Worm (Caenorhabditis elegans) whole organism, L1 larva: ENCODE results near the gene vha-1.

ENCODE experiments used
- ama-1 ChIP-seq: fragments of 150-350 bp; optimal IDR thresholded peaks from 2 replicates; lab custom pipeline; 2014
- unc-130 ChIP-seq: fragments of 150-350 bp; optimal IDR thresholded peaks from 2 replicates; lab custom pipeline; 2017; ENCODE audit warnings: missing biosample characterization, missing genetic modification characterization, inconsistent platforms

DNA sequence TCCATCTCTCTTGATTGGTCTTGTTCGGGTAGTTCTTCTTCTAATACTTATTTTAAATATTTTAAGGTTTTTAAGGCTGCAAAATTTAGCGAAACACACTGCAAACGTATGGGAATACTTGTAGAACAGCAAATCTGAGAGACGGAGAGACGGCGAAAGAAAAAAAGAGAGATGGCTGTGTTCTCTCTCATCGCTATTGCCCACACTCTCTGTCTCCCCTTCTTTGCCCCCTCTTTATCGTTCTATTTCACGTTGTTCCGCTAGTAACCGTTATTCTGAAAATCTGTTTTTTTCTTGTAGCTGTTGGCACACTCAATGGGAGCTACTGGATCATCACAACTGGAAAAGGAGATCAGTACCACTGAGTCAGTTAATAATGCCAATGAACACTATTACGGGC is 4.7 kb upstream of the vha-1 start, which contains the start of gene usp-46:
- no peak for TF ChIP-seq ama-1
- no peak for TF ChIP-seq unc-130
